Worm (Caenorhabditis elegans): ENCODE data around the gene unc-96.

DNA sequence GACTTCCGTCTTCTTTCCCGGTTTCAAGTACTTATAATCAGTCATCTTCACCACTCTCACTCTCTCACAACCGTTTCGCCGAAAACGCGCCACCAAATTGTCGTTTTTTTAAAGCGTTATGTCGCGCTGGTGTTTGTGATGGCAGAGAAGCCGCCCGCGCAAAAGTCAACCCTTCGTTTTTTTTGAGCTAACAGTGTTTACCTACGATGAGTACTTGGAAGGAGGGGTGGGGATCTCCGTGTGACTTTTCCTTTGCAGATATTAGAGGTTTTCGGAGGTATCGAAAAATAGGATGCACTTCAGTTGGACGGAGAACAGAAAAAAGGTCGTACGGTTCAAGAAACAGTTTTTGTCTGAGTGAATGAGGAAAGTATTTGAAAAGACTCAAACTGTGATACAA is 3.4 kb downstream of the unc-96 start:
- TF ChIP-seq ztf-11 (tag; optimal IDR thresholded peaks at IDR 0.05) (no peak), egl-13 (tag; optimal IDR thresholded peaks at IDR 0.05) (no peak), nhr-28 (tag; optimal IDR thresholded peaks at IDR 0.05) (no peak), ceh-82 (tag; optimal IDR thresholded peaks at IDR 0.05) (no peak), nhr-76 (tag; optimal IDR thresholded peaks at IDR 0.05) (no peak), unc-62 (GFP tag; optimal IDR thresholded peaks at IDR 0.05) (no peak)
